Fruit fly (Drosophila melanogaster) Kc167 (cell line): ENCODE measurements around the gene lost.

Experiments
- Myc ChIP-seq: fragments of >200 bp; optimal IDR thresholded peaks from 2 replicates; lab custom pipeline; 2017; ENCODE audit warnings: missing external identifiers
- Sin3A ChIP-seq: fragments of >200 bp; optimal IDR thresholded peaks from 2 replicates; lab custom pipeline; 2018; ENCODE audit warnings: missing external identifiers
- h ChIP-seq: fragments of >200 bp; optimal IDR thresholded peaks from 3 replicates; lab custom pipeline; 2018; ENCODE audit warnings: missing external identifiers
- insv ChIP-seq: fragments of >200 bp; optimal IDR thresholded peaks from 3 replicates; lab custom pipeline; 2018; ENCODE audit warnings: missing external identifiers
- psq ChIP-seq: fragments of >200 bp; optimal IDR thresholded peaks from 2 replicates; lab custom pipeline; 2017; ENCODE audit warnings: missing external identifiers
- ttk ChIP-seq: sonication (Bioruptor generic); optimal IDR thresholded peaks from 2 replicates; lab custom pipeline; 2017; ENCODE audit warnings: missing external identifiers

DNA sequence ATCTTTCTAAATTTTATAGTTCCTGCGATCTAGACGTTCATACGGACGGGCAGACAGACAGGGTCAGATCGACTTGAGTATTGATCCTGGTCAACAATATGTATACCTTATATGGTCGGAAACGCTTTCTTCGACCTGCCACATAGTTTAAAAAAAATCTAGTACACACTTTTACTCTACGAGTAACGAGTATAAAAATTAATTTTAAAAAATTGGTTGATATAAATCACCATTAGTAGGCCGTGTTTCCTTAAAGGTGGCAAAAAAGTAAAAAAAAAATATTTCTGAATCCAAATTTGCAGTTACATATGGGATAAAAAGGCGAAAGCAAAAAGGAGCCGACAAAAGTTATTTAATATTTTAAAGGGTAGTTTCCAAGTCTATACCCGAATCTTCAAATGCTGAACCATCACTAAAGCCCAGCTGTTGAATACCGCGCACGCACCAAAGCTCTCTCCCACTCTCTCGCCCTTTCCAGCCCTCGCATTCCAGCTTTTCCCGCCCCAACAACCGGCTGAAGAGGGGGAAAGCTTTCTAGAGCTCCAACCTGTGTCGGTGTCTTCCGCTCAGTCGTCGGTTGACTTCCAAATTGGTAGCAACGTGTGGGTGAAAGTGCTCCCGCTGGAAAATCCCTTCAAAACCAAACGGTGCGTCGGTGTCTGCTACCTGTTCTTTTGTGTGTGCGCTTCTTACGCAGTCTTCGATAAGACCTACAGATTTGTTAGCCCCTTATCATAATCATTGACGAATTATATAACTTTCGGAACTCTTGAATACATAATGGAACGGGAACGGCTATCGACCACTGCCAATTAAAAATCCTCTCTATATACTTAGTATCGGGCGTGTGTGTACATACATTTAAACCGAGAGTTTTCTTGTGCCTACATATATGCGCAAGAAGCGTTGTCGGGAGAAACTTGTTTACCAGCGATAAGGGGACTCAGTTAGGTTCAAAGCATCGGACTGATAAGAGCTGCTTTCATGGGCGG is 24.2 kb upstream of the lost start, which contains the start of gene Sfxn1-3:
- TF ChIP-seq psq (no peak), Myc (lab: Kevin White, UChicago) (no peak), h (lab: Kevin White, UChicago) (no peak), insv (no peak), Sin3A (no peak), ttk (no peak)
